Fruit fly (Drosophila melanogaster) whole organism, embryonic: ENCODE results near the gene mia.
A peak's percentile ranks its signal among the peaks of the same experiment; 100 is the strongest.

Experiments
- ATbp ChIP-seq: fragments of 200-800 bp; sonication (Bioruptor generic); optimal IDR thresholded peaks from 2 replicates; lab custom pipeline; 2017; ENCODE audit warnings: missing biosample characterization, mild to moderate bottlenecking, missing genetic modification characterization, missing genetic modification reagents
- Adf1 ChIP-seq: fragments of 200-800 bp; sonication (Bioruptor generic); IDR thresholded peaks from 2 replicates; pipeline ENCODE4 v1.3.6; 2022; ENCODE audit warnings: missing biosample characterization, missing genetic modification characterization
- Atf3 ChIP-seq: fragments of 200-800 bp; sonication (Bioruptor generic); optimal IDR thresholded peaks from 3 replicates; lab custom pipeline; 2016; ENCODE audit warnings: missing biosample characterization, missing genetic modification characterization
- Bdp1 ChIP-seq: fragments of 200-800 bp; sonication (Bioruptor generic); optimal IDR thresholded peaks from 3 replicates; lab custom pipeline; 2016; ENCODE audit warnings: missing biosample characterization, missing genetic modification characterization
- CG10147 ChIP-seq: fragments of 200-800 bp; sonication (Bioruptor generic); optimal IDR thresholded peaks from 2 replicates; lab custom pipeline; 2019; ENCODE audit warnings: missing biosample characterization, mild to moderate bottlenecking, missing genetic modification characterization, moderate library complexity
- CG10565 ChIP-seq: fragments of 200-800 bp; sonication (Bioruptor generic); optimal IDR thresholded peaks from 3 replicates; lab custom pipeline; 2016; ENCODE audit warnings: missing biosample characterization, mild to moderate bottlenecking, missing genetic modification characterization
- CG11695 ChIP-seq: fragments of 200-800 bp; sonication (Bioruptor generic); IDR thresholded peaks from 3 replicates; pipeline ENCODE4 v1.3.6; 2022; ENCODE audit warnings: missing biosample characterization, missing genetic modification characterization
- CG11723 ChIP-seq: fragments of 200-800 bp; sonication (Bioruptor generic); optimal IDR thresholded peaks from 2 replicates; lab custom pipeline; 2017; ENCODE audit warnings: missing biosample characterization, mild to moderate bottlenecking, missing genetic modification characterization
- CG1233 ChIP-seq: fragments of 200-800 bp; sonication (Bioruptor generic); optimal IDR thresholded peaks from 4 replicates; lab custom pipeline; 2018; ENCODE audit warnings: missing biosample characterization, mild to moderate bottlenecking, missing genetic modification characterization
- CG15514 ChIP-seq: fragments of 200-800 bp; sonication (Bioruptor generic); optimal IDR thresholded peaks from 3 replicates; lab custom pipeline; 2017; ENCODE audit warnings: missing biosample characterization, missing genetic modification characterization, mild to moderate bottlenecking, moderate library complexity, missing genetic modification reagents
- CG17829 ChIP-seq: fragments of 200-800 bp; optimal IDR thresholded peaks from 2 replicates; lab custom pipeline; 2019; ENCODE audit warnings: missing biosample characterization, mild to moderate bottlenecking, missing genetic modification characterization, moderate library complexity
- CG3281 ChIP-seq: fragments of 200-800 bp; sonication (Bioruptor generic); optimal IDR thresholded peaks from 3 replicates; lab custom pipeline; 2017; ENCODE audit warnings: missing biosample characterization, mild to moderate bottlenecking, missing genetic modification characterization
- CG34224 ChIP-seq: fragments of 200-800 bp; sonication (Bioruptor generic); IDR thresholded peaks from 3 replicates; pipeline ENCODE4 v1.3.6; 2022; ENCODE audit warnings: missing biosample characterization, missing genetic modification characterization; ENCODE audit not compliant: partially characterized antibody
- CG3847 ChIP-seq: fragments of 200-800 bp; sonication (Bioruptor generic); IDR thresholded peaks from 2 replicates; pipeline ENCODE4 v1.3.6; 2022; ENCODE audit warnings: missing biosample characterization, missing genetic modification characterization
- CG42726 ChIP-seq: fragments of 200-800 bp; sonication (Bioruptor generic); IDR thresholded peaks from 2 replicates; pipeline ENCODE4 v1.3.6; 2022; ENCODE audit warnings: missing biosample characterization, missing genetic modification characterization; ENCODE audit not compliant: partially characterized antibody
- CG4328 ChIP-seq: fragments of 200-800 bp; sonication (Bioruptor generic); optimal IDR thresholded peaks from 3 replicates; lab custom pipeline; 2017; ENCODE audit warnings: missing biosample characterization, missing genetic modification reagents, missing genetic modification characterization
- CG4820 ChIP-seq: fragments of 200-800 bp; sonication (Bioruptor generic); optimal IDR thresholded peaks from 3 replicates; lab custom pipeline; 2016; ENCODE audit warnings: missing biosample characterization, missing genetic modification characterization
- CG6791 ChIP-seq: fragments of 200-800 bp; sonication (Bioruptor generic); IDR thresholded peaks from 3 replicates; pipeline ENCODE4 v1.3.6; 2022; ENCODE audit warnings: missing biosample characterization, missing genetic modification characterization; ENCODE audit not compliant: partially characterized antibody
- CG7372 ChIP-seq: fragments of 200-800 bp; sonication (Bioruptor generic); IDR thresholded peaks from 2 replicates; pipeline ENCODE4 v1.3.6; 2022; ENCODE audit warnings: missing biosample characterization, missing genetic modification characterization
- CG7963 ChIP-seq: fragments of 200-800 bp; sonication (Bioruptor generic); IDR thresholded peaks from 3 replicates; pipeline ENCODE4 v1.3.6; 2022; ENCODE audit warnings: missing biosample characterization, missing genetic modification characterization; ENCODE audit not compliant: partially characterized antibody
- CG8478 ChIP-seq: fragments of >200 bp; optimal IDR thresholded peaks from 2 replicates; lab custom pipeline; 2018
- CG8924 ChIP-seq: fragments of 200-800 bp; optimal IDR thresholded peaks from 3 replicates; lab custom pipeline; 2019; ENCODE audit warnings: missing biosample characterization, mild to moderate bottlenecking, missing genetic modification characterization, moderate library complexity
- CoRest ChIP-seq: fragments of 200-800 bp; sonication (Bioruptor generic); optimal IDR thresholded peaks from 3 replicates; lab custom pipeline; 2018; ENCODE audit warnings: missing biosample characterization, mild to moderate bottlenecking, missing genetic modification characterization, moderate library complexity
- CrebB ChIP-seq: fragments of 200-800 bp; sonication (Bioruptor generic); optimal IDR thresholded peaks from 3 replicates; lab custom pipeline; 2018; ENCODE audit warnings: missing biosample characterization, mild to moderate bottlenecking, missing genetic modification characterization
- Dll ChIP-seq: fragments of 200-800 bp; sonication (Bioruptor generic); IDR thresholded peaks from 4 replicates; pipeline ENCODE4 v1.3.6; 2022; ENCODE audit warnings: missing biosample characterization, missing genetic modification characterization; ENCODE audit not compliant: partially characterized antibody
- Fer2 ChIP-seq: fragments of 200-800 bp; sonication (Bioruptor generic); optimal IDR thresholded peaks from 2 replicates; lab custom pipeline; 2018; ENCODE audit warnings: missing biosample characterization, mild to moderate bottlenecking, missing genetic modification characterization, moderate library complexity
- HLH4C ChIP-seq: fragments of 200-800 bp; sonication (Bioruptor generic); IDR thresholded peaks from 3 replicates; pipeline ENCODE4 v1.3.6; 2022; ENCODE audit warnings: missing biosample characterization, missing genetic modification characterization; ENCODE audit not compliant: partially characterized antibody
- HmgZ ChIP-seq: fragments of 200-800 bp; sonication (Bioruptor generic); optimal IDR thresholded peaks from 2 replicates; lab custom pipeline; 2018; ENCODE audit warnings: missing biosample characterization, mild to moderate bottlenecking, missing genetic modification characterization
- Hsf ChIP-seq: fragments of 200-800 bp; sonication (Bioruptor generic); optimal IDR thresholded peaks from 3 replicates; lab custom pipeline; 2016; ENCODE audit warnings: missing biosample characterization, missing genetic modification characterization
- Mad ChIP-seq: fragments of 200-800 bp; sonication (Bioruptor generic); optimal IDR thresholded peaks from 2 replicates; lab custom pipeline; 2016; ENCODE audit warnings: missing biosample characterization, missing genetic modification characterization
- Med ChIP-seq: fragments of 200-800 bp; sonication (Bioruptor generic); peaks from one replicate; lab custom pipeline; 2016; ENCODE audit warnings: missing biosample characterization, missing genetic modification characterization, mild to moderate bottlenecking, inconsistent platforms, moderate library complexity
- NK7.1 ChIP-seq: fragments of 200-800 bp; sonication (Bioruptor generic); optimal IDR thresholded peaks from 3 replicates; lab custom pipeline; 2016; ENCODE audit warnings: missing biosample characterization, missing genetic modification characterization
- Nf-YB ChIP-seq: fragments of 200-800 bp; sonication (Bioruptor generic); optimal IDR thresholded peaks from 3 replicates; lab custom pipeline; 2019; ENCODE audit warnings: missing biosample characterization, mild to moderate bottlenecking, missing genetic modification characterization, moderate library complexity
- Rx ChIP-seq: fragments of 200-800 bp; sonication (Bioruptor generic); IDR thresholded peaks from 2 replicates; pipeline ENCODE4 v1.3.6; 2022; ENCODE audit warnings: missing biosample characterization, missing genetic modification characterization
- Xbp1 ChIP-seq: fragments of 200-800 bp; sonication (Bioruptor generic); optimal IDR thresholded peaks from 3 replicates; lab custom pipeline; 2016; ENCODE audit warnings: missing biosample characterization, mild to moderate bottlenecking, missing genetic modification characterization
- amos ChIP-seq: fragments of 200-800 bp; sonication (Bioruptor generic); IDR thresholded peaks from 2 replicates; pipeline ENCODE4 v1.3.6; 2022; ENCODE audit warnings: missing biosample characterization, missing genetic modification characterization; ENCODE audit not compliant: partially characterized antibody
- bbx ChIP-seq: fragments of 200-800 bp; sonication (Bioruptor generic); IDR thresholded peaks from 2 replicates; pipeline ENCODE4 v1.3.6; 2022; ENCODE audit warnings: missing biosample characterization, missing genetic modification characterization; ENCODE audit not compliant: partially characterized antibody
- bigmax ChIP-seq: fragments of 200-800 bp; sonication (Bioruptor generic); optimal IDR thresholded peaks from 2 replicates; lab custom pipeline; 2018; ENCODE audit warnings: missing biosample characterization, mild to moderate bottlenecking, missing genetic modification characterization
- bsh ChIP-seq, 2 experiments: fragments of 200-800 bp; sonication (Bioruptor generic); optimal IDR thresholded peaks; 2 replicates each; lab custom pipeline; 2017 to 2018; ENCODE audit warnings: mild to moderate bottlenecking in 2 of 2, missing biosample characterization in 2 of 2, missing genetic modification characterization in 2 of 2, moderate library complexity in 1 of 2
- dpn ChIP-seq, 2 experiments: fragments of 200-800 bp; sonication (Bioruptor generic); optimal IDR thresholded peaks; 3 replicates each; lab custom pipeline; 2016; ENCODE audit warnings: missing biosample characterization in 2 of 2, missing genetic modification characterization in 2 of 2
- kay ChIP-seq: fragments of 200-800 bp; sonication (Bioruptor generic); optimal IDR thresholded peaks from 2 replicates; lab custom pipeline; 2016; ENCODE audit warnings: missing biosample characterization, missing genetic modification characterization
- row ChIP-seq: fragments of 200-800 bp; sonication (Bioruptor generic); IDR thresholded peaks from 3 replicates; pipeline ENCODE4 v1.3.6; 2022; ENCODE audit warnings: missing biosample characterization, missing genetic modification characterization
- sens ChIP-seq: fragments of 200-800 bp; sonication (Bioruptor generic); peaks from one replicate; lab custom pipeline; 2016; ENCODE audit warnings: missing biosample characterization, missing genetic modification characterization
- sna ChIP-seq: fragments of 200-800 bp; sonication (Bioruptor generic); IDR thresholded peaks from 2 replicates; pipeline ENCODE4 v1.3.6; 2022; ENCODE audit warnings: missing biosample characterization, missing genetic modification characterization; ENCODE audit not compliant: partially characterized antibody
- ssp ChIP-seq: fragments of 200-800 bp; sonication (Bioruptor generic); IDR thresholded peaks from 2 replicates; pipeline ENCODE4 v1.3.6; 2022; ENCODE audit warnings: missing biosample characterization, missing genetic modification characterization
- tgo ChIP-seq: fragments of 200-800 bp; sonication (Bioruptor generic); IDR thresholded peaks from 3 replicates; pipeline ENCODE4 v1.3.6; 2022; ENCODE audit warnings: missing biosample characterization, missing genetic modification characterization
- tio ChIP-seq: fragments of 200-800 bp; sonication (Bioruptor generic); optimal IDR thresholded peaks from 2 replicates; lab custom pipeline; 2017; ENCODE audit warnings: missing biosample characterization, missing genetic modification characterization, inconsistent platforms
- trem ChIP-seq: fragments of 200-800 bp; optimal IDR thresholded peaks from 3 replicates; lab custom pipeline; 2019; ENCODE audit warnings: missing biosample characterization, mild to moderate bottlenecking, missing genetic modification characterization, moderate library complexity
- usp ChIP-seq: fragments of >200 bp; optimal IDR thresholded peaks from 2 replicates; lab custom pipeline; 2017; ENCODE audit warnings: missing biosample characterization, missing genetic modification characterization
- yki ChIP-seq: fragments of >200 bp; optimal IDR thresholded peaks from 3 replicates; lab custom pipeline; 2018
- zf30C ChIP-seq: fragments of 200-800 bp; sonication (Bioruptor generic); optimal IDR thresholded peaks from 3 replicates; lab custom pipeline; 2018; ENCODE audit warnings: missing biosample characterization, mild to moderate bottlenecking, missing genetic modification characterization

Gene mia

dm6 chr3R:5550452-5550851, 516 bp downstream of the mia start (continued):
- TF ChIP-seq CG4820 (GFP tag; lab: Kevin White, UChicago) (no peak), sna (peak; percentile 64), Rx (GFP tag; lab: Robert Waterston, UW) (no peak), CG15514 (GFP tag; lab: Kevin White, UChicago) (peak; percentile 51), Dll (peak; percentile 72), row (GFP tag; lab: Robert Waterston, UW) (0 out of 3 replicates have a peak, but pooled peaks have one; percentile 12), tgo (no peak), CG3281 (GFP tag; lab: Kevin White, UChicago) (no peak), bbx (GFP tag; lab: Robert Waterston, UW) (peak; percentile 70), bigmax (no peak), Nf-YB (GFP tag; lab: Kevin White, UChicago) (no peak), CG17829 (tag; lab: Kevin White, UChicago) (no peak), NK7.1 (GFP tag; lab: Kevin White, UChicago) (no peak), HLH4C (GFP tag; lab: Robert Waterston, UW) (peak; percentile 81), amos (peak; percentile 72), CG8924 (tag; lab: Kevin White, UChicago) (no peak), Atf3 (no peak), bsh (GFP tag; optimal IDR thresholded peaks at IDR 0.05; lab: Kevin White, UChicago) (no peak), sens (peak; percentile 62), zf30C (no peak), Xbp1 (GFP tag; lab: Kevin White, UChicago) (no peak), CG10147 (no peak), CG11695 (no peak), CG6791 (peak; percentile 65), Bdp1 (no peak), CG4328 (GFP tag; lab: Kevin White, UChicago) (no peak), Adf1 (GFP tag; lab: Robert Waterston, UW) (no peak), trem (peak; percentile 35), CG7963 (GFP tag; lab: Robert Waterston, UW) (peak; percentile 54; the same call in 1 of the 3 replicates), kay (GFP tag; lab: Kevin White, UChicago) (no peak), ATbp (GFP tag; lab: Kevin White, UChicago) (no peak), Med (GFP tag; lab: Kevin White, UChicago) (no peak), Hsf (GFP tag; lab: Kevin White, UChicago) (no peak), CG34224 (GFP tag; lab: Robert Waterston, UW) (peak; percentile 69), CG1233 (GFP tag; lab: Kevin White, UChicago) (no peak), CrebB (tag; lab: Kevin White, UChicago) (no peak), CG7372 (GFP tag; lab: Robert Waterston, UW) (no peak), dpn (GFP tag; optimal IDR thresholded peaks at IDR 0.05; lab: Kevin White, UChicago) (no peak), Mad (GFP tag; lab: Kevin White, UChicago) (no peak), Fer2 (tag; lab: Kevin White, UChicago) (no peak), CG8478 (lab: Kevin White, UChicago) (no peak), CG11723 (no peak), usp (GFP tag; lab: Kevin White, UChicago) (no peak), ssp (no peak), HmgZ (peak; percentile 11), CG3847 (GFP tag; lab: Robert Waterston, UW) (no peak), tio (GFP tag; lab: Kevin White, UChicago) (no peak), CoRest (tag; lab: Kevin White, UChicago) (peak; percentile 14), CG42726 (GFP tag; lab: Robert Waterston, UW) (peak; percentile 46; the same call in 1 of the 2 replicates), CG10565 (GFP tag; lab: Kevin White, UChicago) (no peak), yki (lab: Kevin White, UChicago) (no peak)
